Fruit fly (Drosophila melanogaster) whole organism, embryonic: Measurements from ENCODE around the gene CG33111.

ENCODE experiments used
- Asciz ChIP-seq: fragments of 200-800 bp; sonication (Bioruptor generic); optimal IDR thresholded peaks from 2 replicates; lab custom pipeline; 2017; ENCODE audit warnings: missing biosample characterization, mild to moderate bottlenecking, missing genetic modification characterization, missing genetic modification reagents
- Atf6 ChIP-seq: fragments of 200-800 bp; sonication (Bioruptor generic); IDR thresholded peaks from 2 replicates; pipeline ENCODE4 v1.3.6; 2022; ENCODE audit warnings: missing biosample characterization, missing genetic modification characterization
- CG12071 ChIP-seq: fragments of 200-800 bp; sonication (Bioruptor generic); optimal IDR thresholded peaks from 3 replicates; lab custom pipeline; 2018; ENCODE audit warnings: missing biosample characterization, mild to moderate bottlenecking, missing genetic modification characterization
- CG12219 ChIP-seq: fragments of 200-800 bp; sonication (Bioruptor generic); optimal IDR thresholded peaks from 3 replicates; lab custom pipeline; 2018; ENCODE audit warnings: missing biosample characterization, mild to moderate bottlenecking, missing genetic modification characterization
- CG12769 ChIP-seq: fragments of 200-800 bp; sonication (Bioruptor generic); optimal IDR thresholded peaks from 2 replicates; lab custom pipeline; 2019; ENCODE audit warnings: missing biosample characterization, mild to moderate bottlenecking, missing genetic modification characterization, moderate library complexity
- CG13296 ChIP-seq: fragments of 200-800 bp; sonication (Bioruptor generic); optimal IDR thresholded peaks from 3 replicates; lab custom pipeline; 2018; ENCODE audit warnings: missing biosample characterization, mild to moderate bottlenecking, missing genetic modification characterization
- CG14014 ChIP-seq: fragments of 200-800 bp; sonication (Bioruptor generic); IDR thresholded peaks from 2 replicates; pipeline ENCODE4 v1.3.6; 2022; ENCODE audit warnings: missing biosample characterization, missing genetic modification characterization
- CG18476 ChIP-seq: fragments of 200-800 bp; sonication (Bioruptor generic); optimal IDR thresholded peaks from 2 replicates; lab custom pipeline; 2016; ENCODE audit warnings: missing biosample characterization, mild to moderate bottlenecking, missing genetic modification characterization
- CG18599 ChIP-seq: fragments of 200-800 bp; sonication (Bioruptor generic); optimal IDR thresholded peaks from 3 replicates; lab custom pipeline; 2017; ENCODE audit warnings: missing biosample characterization, missing genetic modification characterization, mild to moderate bottlenecking, moderate library complexity, missing genetic modification reagents
- CG30403 ChIP-seq: fragments of 200-800 bp; sonication (Bioruptor generic); optimal IDR thresholded peaks from 3 replicates; lab custom pipeline; 2016; ENCODE audit warnings: missing biosample characterization, missing genetic modification characterization
- CG4820 ChIP-seq: fragments of 200-800 bp; sonication (Bioruptor generic); optimal IDR thresholded peaks from 3 replicates; lab custom pipeline; 2016; ENCODE audit warnings: missing biosample characterization, missing genetic modification characterization
- CG6254 ChIP-seq: fragments of 200-800 bp; sonication (Bioruptor generic); optimal IDR thresholded peaks from 3 replicates; lab custom pipeline; 2017; ENCODE audit warnings: mild to moderate bottlenecking, missing biosample characterization, missing genetic modification reagents, missing genetic modification characterization
- CG6813 ChIP-seq: fragments of 200-800 bp; sonication (Bioruptor generic); optimal IDR thresholded peaks from 2 replicates; lab custom pipeline; 2017; ENCODE audit warnings: missing biosample characterization, missing genetic modification characterization, mild to moderate bottlenecking, moderate library complexity, missing genetic modification reagents
- CG6854 ChIP-seq: fragments of 200-800 bp; sonication (Bioruptor generic); optimal IDR thresholded peaks from 3 replicates; lab custom pipeline; 2017; ENCODE audit warnings: missing biosample characterization, mild to moderate bottlenecking, missing genetic modification characterization
- CG7963 ChIP-seq: fragments of 200-800 bp; sonication (Bioruptor generic); IDR thresholded peaks from 3 replicates; pipeline ENCODE4 v1.3.6; 2022; ENCODE audit warnings: missing biosample characterization, missing genetic modification characterization; ENCODE audit not compliant: partially characterized antibody
- CG8089 ChIP-seq: fragments of 200-800 bp; sonication (Bioruptor generic); optimal IDR thresholded peaks from 3 replicates; lab custom pipeline; 2016; ENCODE audit warnings: missing biosample characterization, missing genetic modification characterization
- CG9437 ChIP-seq: fragments of 200-800 bp; sonication (Bioruptor generic); optimal IDR thresholded peaks from 2 replicates; lab custom pipeline; 2018; ENCODE audit warnings: missing biosample characterization, mild to moderate bottlenecking, missing genetic modification characterization
- CG9817 ChIP-seq: fragments of 200-800 bp; sonication (Bioruptor generic); optimal IDR thresholded peaks from 2 replicates; lab custom pipeline; 2018; ENCODE audit warnings: missing biosample characterization, mild to moderate bottlenecking, missing genetic modification characterization, moderate library complexity
- CHES-1-like ChIP-seq: fragments of 200-800 bp; sonication (Bioruptor generic); optimal IDR thresholded peaks from 2 replicates; lab custom pipeline; 2016; ENCODE audit warnings: missing biosample characterization, missing genetic modification characterization
- D19B ChIP-seq: fragments of 200-800 bp; sonication (Bioruptor generic); optimal IDR thresholded peaks from 2 replicates; lab custom pipeline; 2017; ENCODE audit warnings: missing biosample characterization, mild to moderate bottlenecking, missing genetic modification characterization
- Doc3 ChIP-seq: fragments of 200-800 bp; sonication (Bioruptor generic); IDR thresholded peaks from 3 replicates; pipeline ENCODE4 v1.3.6; 2022; ENCODE audit warnings: missing biosample characterization, missing genetic modification characterization; ENCODE audit not compliant: partially characterized antibody
- GATAe ChIP-seq: fragments of 200-800 bp; sonication (Bioruptor generic); conservative IDR thresholded peaks from 2 replicates; pipeline ENCODE4 v1.3.6; 2022; ENCODE audit warnings: missing biosample characterization, missing genetic modification characterization
- Gsc ChIP-seq: fragments of 200-800 bp; sonication (Bioruptor generic); IDR thresholded peaks from 2 replicates; pipeline ENCODE4 v1.3.6; 2022; ENCODE audit warnings: missing biosample characterization, missing genetic modification characterization
- Lpt ChIP-seq: fragments of >200 bp; optimal IDR thresholded peaks from 2 replicates; lab custom pipeline; 2018; ENCODE audit warnings: missing biosample characterization, missing genetic modification characterization
- MTF-1 ChIP-seq: fragments of 200-800 bp; sonication (Bioruptor generic); optimal IDR thresholded peaks from 2 replicates; lab custom pipeline; 2018; ENCODE audit warnings: missing biosample characterization, mild to moderate bottlenecking, missing genetic modification characterization, borderline replicate concordance
- Mrtf ChIP-seq: fragments of 200-800 bp; sonication (Bioruptor generic); IDR thresholded peaks from 3 replicates; pipeline ENCODE4 v1.3.6; 2022; ENCODE audit warnings: missing biosample characterization, missing genetic modification characterization
- NC2β ChIP-seq: fragments of 200-800 bp; sonication (Bioruptor generic); optimal IDR thresholded peaks from 2 replicates; lab custom pipeline; 2016; ENCODE audit warnings: missing biosample characterization, missing genetic modification characterization
- Nf-YC ChIP-seq: fragments of 200-800 bp; optimal IDR thresholded peaks from 3 replicates; lab custom pipeline; 2019; ENCODE audit warnings: missing biosample characterization, mild to moderate bottlenecking, missing genetic modification characterization, moderate library complexity
- Oli ChIP-seq: fragments of 200-800 bp; sonication (Bioruptor generic); optimal IDR thresholded peaks from 2 replicates; lab custom pipeline; 2018; ENCODE audit warnings: missing biosample characterization, mild to moderate bottlenecking, missing genetic modification characterization, moderate library complexity
- Opbp ChIP-seq: fragments of 200-800 bp; sonication (Bioruptor generic); IDR thresholded peaks from 3 replicates; pipeline ENCODE4 v1.3.6; 2022; ENCODE audit warnings: missing biosample characterization, missing genetic modification characterization; ENCODE audit not compliant: partially characterized antibody
- PHDP ChIP-seq: fragments of 200-800 bp; sonication (Bioruptor generic); optimal IDR thresholded peaks from 3 replicates; lab custom pipeline; 2018; ENCODE audit warnings: missing biosample characterization, mild to moderate bottlenecking, missing genetic modification characterization, moderate library complexity
- Poxn ChIP-seq: fragments of 200-800 bp; sonication (Bioruptor generic); IDR thresholded peaks from 2 replicates; pipeline ENCODE4 v1.3.6; 2022; ENCODE audit warnings: missing biosample characterization, missing genetic modification characterization
- ara ChIP-seq: fragments of 200-800 bp; sonication (Bioruptor generic); IDR thresholded peaks from 2 replicates; pipeline ENCODE4 v1.3.6; 2022; ENCODE audit warnings: missing biosample characterization, missing genetic modification characterization
- bsh ChIP-seq, 2 experiments: fragments of 200-800 bp; sonication (Bioruptor generic); optimal IDR thresholded peaks; 2 replicates each; lab custom pipeline; 2017 to 2018; ENCODE audit warnings: mild to moderate bottlenecking in 2 of 2, missing biosample characterization in 2 of 2, missing genetic modification characterization in 2 of 2, moderate library complexity in 1 of 2
- chif ChIP-seq, 2 experiments: fragments of 200-800 bp; sonication (Bioruptor generic); optimal IDR thresholded peaks; 3 replicates each; lab custom pipeline; 2016; ENCODE audit warnings: missing biosample characterization in 2 of 2, missing genetic modification characterization in 2 of 2
- crc ChIP-seq: fragments of 200-800 bp; sonication (Bioruptor generic); optimal IDR thresholded peaks from 2 replicates; lab custom pipeline; 2016; ENCODE audit warnings: missing biosample characterization, missing genetic modification characterization
- dm ChIP-seq: fragments of 200-800 bp; sonication (Bioruptor generic); optimal IDR thresholded peaks from 3 replicates; lab custom pipeline; 2016; ENCODE audit warnings: missing biosample characterization, missing genetic modification characterization
- ems ChIP-seq: fragments of 200-800 bp; sonication (Bioruptor generic); optimal IDR thresholded peaks from 3 replicates; lab custom pipeline; 2016; ENCODE audit warnings: missing biosample characterization, missing genetic modification characterization
- klu ChIP-seq: fragments of 200-800 bp; sonication (Bioruptor generic); IDR thresholded peaks from 2 replicates; pipeline ENCODE4 v1.3.6; 2022; ENCODE audit warnings: missing biosample characterization, missing genetic modification characterization
- lilli ChIP-seq: fragments of 200-800 bp; sonication (Bioruptor generic); optimal IDR thresholded peaks from 3 replicates; lab custom pipeline; 2016; ENCODE audit warnings: missing biosample characterization, missing genetic modification characterization
- lmd ChIP-seq: fragments of 200-800 bp; sonication (Bioruptor generic); IDR thresholded peaks from 2 replicates; pipeline ENCODE4 v1.3.6; 2022; ENCODE audit warnings: missing biosample characterization, missing genetic modification characterization
- p53 ChIP-seq: fragments of 200-800 bp; sonication (Bioruptor generic); optimal IDR thresholded peaks from 2 replicates; lab custom pipeline; 2016; ENCODE audit warnings: missing biosample characterization, missing genetic modification characterization
- phol ChIP-seq: fragments of 200-800 bp; sonication (Bioruptor generic); optimal IDR thresholded peaks from 3 replicates; lab custom pipeline; 2018; ENCODE audit warnings: missing biosample characterization, mild to moderate bottlenecking, missing genetic modification characterization, moderate library complexity
- row ChIP-seq: fragments of 200-800 bp; sonication (Bioruptor generic); IDR thresholded peaks from 3 replicates; pipeline ENCODE4 v1.3.6; 2022; ENCODE audit warnings: missing biosample characterization, missing genetic modification characterization
- run ChIP-seq: fragments of 200-800 bp; sonication (Bioruptor generic); optimal IDR thresholded peaks from 3 replicates; lab custom pipeline; 2018; ENCODE audit warnings: missing biosample characterization, mild to moderate bottlenecking, missing genetic modification characterization
- sd ChIP-seq: fragments of 200-800 bp; sonication (Bioruptor generic); optimal IDR thresholded peaks from 3 replicates; lab custom pipeline; 2018; ENCODE audit warnings: missing biosample characterization, mild to moderate bottlenecking, missing genetic modification characterization, moderate library complexity
- sens-2 ChIP-seq: fragments of 200-800 bp; sonication (Bioruptor generic); IDR thresholded peaks from 2 replicates; pipeline ENCODE4 v1.3.6; 2022; ENCODE audit warnings: missing biosample characterization, missing genetic modification characterization
- slbo ChIP-seq: fragments of 200-800 bp; sonication (Bioruptor generic); IDR thresholded peaks from 2 replicates; pipeline ENCODE4 v1.3.6; 2022; ENCODE audit warnings: missing biosample characterization, missing genetic modification characterization
- slp2 ChIP-seq: fragments of 200-800 bp; sonication (Bioruptor generic); optimal IDR thresholded peaks from 2 replicates; lab custom pipeline; 2016; ENCODE audit warnings: missing biosample characterization, missing genetic modification characterization
- unc-4 ChIP-seq: fragments of 200-800 bp; sonication (Bioruptor generic); IDR thresholded peaks from 2 replicates; pipeline ENCODE4 v1.3.6; 2022; ENCODE audit warnings: missing biosample characterization, missing genetic modification characterization; ENCODE audit not compliant: partially characterized antibody

The CG33111 gene

dm6 chr3R:23781466-23781935 is 37.5 kb downstream of the CG33111 start, which contains the start of the genes Nup98-96 and mbc (continued):
- peak; percentile 70 for TF ChIP-seq crc (GFP tag; lab: Kevin White, UChicago)
- peak; percentile 72 for TF ChIP-seq MTF-1 (GFP tag; lab: Kevin White, UChicago)
- TF ChIP-seq slp2 (GFP tag; lab: Kevin White, UChicago), result peak; percentile 90
- peak; percentile 16 for TF ChIP-seq CG6254 (GFP tag; lab: Kevin White, UChicago)
- peak; percentile 85 for TF ChIP-seq klu (GFP tag; lab: Robert Waterston, UW)
- peak; percentile 67 for TF ChIP-seq CG9437 (GFP tag; lab: Kevin White, UChicago)
- peak; percentile 94 for TF ChIP-seq CHES-1-like (GFP tag; lab: Kevin White, UChicago)
- TF ChIP-seq PHDP, result peak; percentile 80
- peak; percentile 94 for TF ChIP-seq lilli
- TF ChIP-seq phol (tag; lab: Kevin White, UChicago), result peak; percentile 93
- TF ChIP-seq D19B (GFP tag; lab: Kevin White, UChicago), result peak; percentile 48
- peak; percentile 87 for TF ChIP-seq CG8089
- TF ChIP-seq CG7963 (GFP tag; lab: Robert Waterston, UW), result no peak
- peak; percentile 65 for TF ChIP-seq sens-2 (GFP tag; lab: Robert Waterston, UW)
- TF ChIP-seq CG6854 (GFP tag; lab: Kevin White, UChicago), result no peak
- peak; percentile 83 for TF ChIP-seq ems
- peak; percentile 17 for TF ChIP-seq CG12071 (GFP tag; lab: Kevin White, UChicago)
- peak; percentile 44 for TF ChIP-seq Asciz (GFP tag; lab: Kevin White, UChicago)
- TF ChIP-seq slbo (GFP tag; lab: Robert Waterston, UW), result peak; percentile 93
- peak; percentile 6 for TF ChIP-seq run (tag; lab: Kevin White, UChicago)
- peak; percentile 88 for TF ChIP-seq CG4820
- no peak for TF ChIP-seq Doc3 (GFP tag; lab: Robert Waterston, UW)
- TF ChIP-seq chif (GFP tag; optimal IDR thresholded peaks at IDR 0.05; lab: Kevin White, UChicago), result peak; percentile 73 to 93
- TF ChIP-seq Lpt, result no peak
- peak; percentile 78 for TF ChIP-seq ara (GFP tag; lab: Robert Waterston, UW)
- TF ChIP-seq CG13296 (GFP tag; lab: Kevin White, UChicago), result peak; percentile 45
- peak; percentile 90 for TF ChIP-seq CG9817 (tag; lab: Kevin White, UChicago)
- TF ChIP-seq bsh (GFP tag; optimal IDR thresholded peaks at IDR 0.05; lab: Kevin White, UChicago), result peak in 1 of 2 experiments; percentile 74
- TF ChIP-seq lmd, result peak; percentile 90
- peak; percentile 82 for TF ChIP-seq Oli (tag; lab: Kevin White, UChicago)
- peak; percentile 98 for TF ChIP-seq row (GFP tag; lab: Robert Waterston, UW)
- peak; percentile 91 for TF ChIP-seq p53 (GFP tag; lab: Kevin White, UChicago)
- TF ChIP-seq Gsc (GFP tag; lab: Robert Waterston, UW), result peak; percentile 62; the same call in 1 of the 2 replicates
- TF ChIP-seq CG14014, result peak; percentile 86
- peak; percentile 82 for TF ChIP-seq CG18599 (GFP tag; lab: Kevin White, UChicago)
- TF ChIP-seq CG12219 (GFP tag; lab: Kevin White, UChicago), result peak; percentile 68
- TF ChIP-seq Nf-YC (tag; lab: Kevin White, UChicago), result peak; percentile 75
- peak; percentile 82 for TF ChIP-seq NC2β (GFP tag; lab: Kevin White, UChicago)
- TF ChIP-seq CG30403 (GFP tag; lab: Kevin White, UChicago), result peak; percentile 94
- peak; percentile 44; the same call in 1 of the 2 replicates for TF ChIP-seq Poxn (GFP tag; lab: Robert Waterston, UW)
- peak; percentile 86 for TF ChIP-seq CG18476
- peak; percentile 60 for TF ChIP-seq CG6813 (GFP tag; lab: Kevin White, UChicago)
- peak; percentile 27; the same call in 1 of the 2 replicates for TF ChIP-seq GATAe (GFP tag; lab: Robert Waterston, UW)
- peak; percentile 95 for TF ChIP-seq dm
- peak; percentile 76 for TF ChIP-seq sd (tag; lab: Kevin White, UChicago)
- TF ChIP-seq Atf6 (GFP tag; lab: Robert Waterston, UW), result peak; percentile 74
- no peak for TF ChIP-seq unc-4 (GFP tag; lab: Robert Waterston, UW)
- TF ChIP-seq Mrtf (GFP tag; lab: Robert Waterston, UW), result peak; percentile 84
- 0 out of 3 replicates have a peak, but pooled peaks have one; percentile 33 for TF ChIP-seq Opbp
- TF ChIP-seq CG12769, result peak; percentile 86
